Worm (Caenorhabditis elegans): ENCODE data around the gene Y38F1A.1.

Gene Y38F1A.1

ce11 chrII:12939801-12940200, 14.8 kb downstream of the Y38F1A.1 start, which contains the start of gene arrd-10:
Gene arrd-10 (plus strand): TSS chrII:12940101.
- no peak for TF ChIP-seq ref-1 (GFP tag; conservative IDR thresholded peaks at IDR 0.05)
- no peak for TF ChIP-seq flt-1 (GFP tag; IDR thresholded peaks at IDR 0.05)

DNA sequence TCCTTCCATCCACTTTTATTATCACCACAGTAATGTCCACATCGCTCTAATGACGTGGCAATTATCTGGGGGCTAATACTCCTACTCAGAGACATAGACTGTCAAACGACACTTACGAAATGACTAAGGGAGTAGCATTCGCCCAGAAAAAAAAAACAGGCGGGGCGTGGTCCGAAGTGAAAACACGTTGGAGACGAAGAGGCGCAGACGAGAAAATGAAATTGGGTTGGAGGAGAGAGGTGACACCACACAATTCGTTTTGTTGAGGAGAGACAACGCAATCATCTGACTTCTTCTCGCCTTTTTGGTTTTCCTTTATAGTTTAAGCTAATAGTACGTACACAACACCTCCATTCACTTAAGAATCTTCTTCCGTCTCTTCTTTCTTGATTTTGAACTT, 15.4 kb downstream of the Y38F1A.1 start:
- TF ChIP-seq flt-1 (GFP tag; IDR thresholded peaks at IDR 0.05) (no peak), klf-2 (GFP tag; conservative IDR thresholded peaks at IDR 0.05) (no peak), cog-1 (tag; optimal IDR thresholded peaks at IDR 0.05) (no peak), ztf-29 (GFP tag; IDR thresholded peaks at IDR 0.05) (no peak), ref-1 (GFP tag; conservative IDR thresholded peaks at IDR 0.05) (no peak), tab-1 (GFP tag; IDR thresholded peaks at IDR 0.05) (no peak), ztf-23 (GFP tag; IDR thresholded peaks at IDR 0.05) (no peak), med-1 (GFP tag; optimal IDR thresholded peaks at IDR 0.05; ENCODE audit: insufficient read depth) (no peak), T22C8.4 (GFP tag; IDR thresholded peaks at IDR 0.05) (no peak)

- TF ChIP-seq ref-1 (GFP tag; conservative IDR thresholded peaks at IDR 0.05) = no peak
- TF ChIP-seq med-1 (GFP tag; optimal IDR thresholded peaks at IDR 0.05; ENCODE audit: insufficient read depth) = no peak
- TF ChIP-seq klf-2 (GFP tag; conservative IDR thresholded peaks at IDR 0.05) = no peak
- no peak for TF ChIP-seq ztf-23 (GFP tag; IDR thresholded peaks at IDR 0.05)
- TF ChIP-seq T22C8.4 (GFP tag; IDR thresholded peaks at IDR 0.05) = no peak
- TF ChIP-seq flt-1 (GFP tag; IDR thresholded peaks at IDR 0.05) = no peak
Measured at ce11 chrII:12935259-12935658, 19.3 kb downstream of the Y38F1A.1 start, which contains the start of gene lips-9. Gene lips-9 (minus strand): TSS chrII:12935359.

DNA sequence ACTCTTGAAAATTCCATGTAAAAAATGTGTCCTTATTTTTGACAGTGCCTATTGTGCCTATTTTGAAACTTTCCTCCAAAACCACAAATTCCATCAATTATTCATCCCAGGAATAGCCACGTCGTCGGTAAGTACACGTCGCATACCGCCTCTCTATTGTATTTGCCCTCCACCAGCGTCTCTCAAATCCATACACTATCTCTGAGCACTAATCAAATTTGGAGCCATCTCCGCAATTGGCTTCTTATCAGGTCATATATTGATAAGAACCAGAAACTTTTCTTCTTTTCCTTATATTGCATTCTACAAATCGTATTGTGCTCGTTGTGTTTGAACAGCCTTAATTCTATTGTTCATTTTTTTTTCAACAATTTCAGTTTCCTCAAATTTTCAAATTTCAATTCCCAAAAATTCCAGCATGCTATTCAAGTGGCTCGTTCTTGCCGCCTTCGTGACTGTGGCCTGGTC, 23.1 kb downstream of the Y38F1A.1 start, which contains the start of gene dct-18:
Gene dct-18 (plus strand): TSS at position 418 of the 468 bp plus-strand sequence.
- no peak for TF ChIP-seq ref-1 (GFP tag; conservative IDR thresholded peaks at IDR 0.05)

ce11 chrII:12930138-12930537, 24.4 kb downstream of the Y38F1A.1 start:
- TF ChIP-seq klf-2 (GFP tag; conservative IDR thresholded peaks at IDR 0.05) (no peak), cog-1 (tag; optimal IDR thresholded peaks at IDR 0.05) (no peak), tab-1 (GFP tag; IDR thresholded peaks at IDR 0.05) (no peak)

ce11 chrII:12928241-12928640, 26.3 kb downstream of the Y38F1A.1 start, which contains the start of gene F58G1.3:
Gene F58G1.3 (minus strand): TSS chrII:12928341.
- TF ChIP-seq T22C8.4 (GFP tag; IDR thresholded peaks at IDR 0.05) (no peak), ztf-29 (GFP tag; IDR thresholded peaks at IDR 0.05) (no peak), ztf-23 (GFP tag; IDR thresholded peaks at IDR 0.05) (no peak), cog-1 (tag; optimal IDR thresholded peaks at IDR 0.05) (no peak)

ce11 chrII:12925551-12925950, 29.0 kb downstream of the Y38F1A.1 start, which contains the start of gene F58G1.8:
Gene F58G1.8 (minus strand): TSS chrII:12925651.
- no peak for TF ChIP-seq ztf-29 (GFP tag; IDR thresholded peaks at IDR 0.05)
- TF ChIP-seq cog-1 (tag; optimal IDR thresholded peaks at IDR 0.05) = no peak
- TF ChIP-seq tab-1 (GFP tag; IDR thresholded peaks at IDR 0.05) = no peak
- no peak for TF ChIP-seq klf-2 (GFP tag; conservative IDR thresholded peaks at IDR 0.05)
- no peak for TF ChIP-seq flt-1 (GFP tag; IDR thresholded peaks at IDR 0.05)
- no peak for TF ChIP-seq med-1 (GFP tag; optimal IDR thresholded peaks at IDR 0.05; ENCODE audit: insufficient read depth)
- no peak for TF ChIP-seq T22C8.4 (GFP tag; IDR thresholded peaks at IDR 0.05)
- TF ChIP-seq ztf-23 (GFP tag; IDR thresholded peaks at IDR 0.05) = no peak
- no peak for TF ChIP-seq ref-1 (GFP tag; conservative IDR thresholded peaks at IDR 0.05)

DNA sequence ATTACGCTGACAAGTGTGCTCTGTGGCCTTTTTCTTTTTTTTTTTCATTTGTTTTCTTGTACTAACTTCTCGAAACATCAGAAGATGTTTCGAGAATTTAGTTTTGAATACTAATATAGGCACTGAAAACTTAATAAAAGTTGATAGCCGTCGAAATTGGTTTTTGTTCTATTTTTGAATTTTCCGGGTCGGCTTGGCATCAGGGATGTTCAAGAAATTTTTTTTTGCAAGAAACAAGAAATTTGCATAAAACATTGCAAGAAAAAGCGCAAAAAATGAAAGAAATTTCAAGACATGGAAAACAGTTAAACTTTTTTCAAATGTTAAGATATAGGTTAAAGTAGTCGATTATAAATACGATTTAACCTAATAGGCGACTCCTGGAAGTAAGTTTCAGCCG, 31.3 kb downstream of the Y38F1A.1 start:
- TF ChIP-seq ztf-23 (GFP tag; IDR thresholded peaks at IDR 0.05) (no peak), cog-1 (tag; optimal IDR thresholded peaks at IDR 0.05) (no peak), flt-1 (GFP tag; IDR thresholded peaks at IDR 0.05) (no peak), ref-1 (GFP tag; conservative IDR thresholded peaks at IDR 0.05) (no peak), med-1 (GFP tag; optimal IDR thresholded peaks at IDR 0.05; ENCODE audit: insufficient read depth) (no peak), klf-2 (GFP tag; conservative IDR thresholded peaks at IDR 0.05) (no peak), T22C8.4 (GFP tag; IDR thresholded peaks at IDR 0.05) (no peak), ztf-29 (GFP tag; IDR thresholded peaks at IDR 0.05) (no peak), tab-1 (GFP tag; IDR thresholded peaks at IDR 0.05) (no peak)

DNA sequence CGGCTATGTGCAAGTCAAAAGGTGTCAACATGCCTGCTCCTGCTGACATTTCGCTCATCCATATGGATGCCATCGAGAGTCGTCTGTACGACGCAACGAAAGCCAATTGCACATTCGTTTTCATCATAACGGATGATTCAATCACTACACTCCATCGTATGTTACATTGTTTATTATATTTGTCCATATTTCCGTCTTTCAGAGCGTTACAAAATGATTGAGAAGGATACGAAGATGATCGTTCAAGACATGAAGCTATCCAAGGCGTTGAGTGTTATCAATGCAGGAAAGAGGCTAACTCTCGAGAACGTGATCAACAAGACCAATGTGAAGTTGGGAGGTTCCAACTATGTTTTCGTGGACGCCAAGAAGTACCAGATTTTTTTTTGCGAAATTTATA, 33.1 kb downstream of the Y38F1A.1 start:
- TF ChIP-seq ztf-29 (GFP tag; IDR thresholded peaks at IDR 0.05) (no peak), cog-1 (tag; optimal IDR thresholded peaks at IDR 0.05) (no peak), klf-2 (GFP tag; conservative IDR thresholded peaks at IDR 0.05) (no peak), T22C8.4 (GFP tag; IDR thresholded peaks at IDR 0.05) (no peak), ref-1 (GFP tag; conservative IDR thresholded peaks at IDR 0.05) (no peak), ztf-23 (GFP tag; IDR thresholded peaks at IDR 0.05) (no peak), tab-1 (GFP tag; IDR thresholded peaks at IDR 0.05) (no peak), med-1 (GFP tag; optimal IDR thresholded peaks at IDR 0.05; ENCODE audit: insufficient read depth) (no peak), flt-1 (GFP tag; IDR thresholded peaks at IDR 0.05) (no peak)

DNA sequence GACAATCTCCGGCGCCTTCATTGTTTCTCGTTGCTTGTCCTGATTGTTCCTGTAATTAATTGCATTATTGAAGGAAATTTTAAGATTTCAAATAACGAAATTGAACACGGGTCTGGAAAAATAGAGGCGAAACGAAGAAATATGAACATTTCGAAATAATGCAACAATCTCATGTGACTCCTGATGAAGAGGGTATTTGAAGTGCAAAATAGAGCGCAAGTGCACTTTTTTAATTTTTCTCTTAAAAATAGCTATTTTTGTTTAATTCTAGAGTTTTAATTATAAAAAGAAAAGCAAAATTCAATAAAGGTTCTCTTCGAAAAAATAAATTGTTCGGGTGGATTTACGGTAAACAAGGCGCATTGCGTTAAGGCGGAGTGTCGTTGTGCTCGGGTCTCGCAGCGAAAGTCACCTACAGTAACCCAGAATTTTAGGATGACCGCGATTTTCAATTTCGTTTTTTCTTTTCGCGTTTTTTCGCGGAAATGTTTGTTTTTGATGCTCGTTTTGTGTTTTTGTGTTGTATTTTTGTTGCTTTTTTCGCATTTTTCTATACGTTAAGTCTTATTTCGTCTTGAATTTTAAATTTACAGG, 35.5 kb downstream of the Y38F1A.1 start, which contains the start of the genes F58G1.2 and wago-4:
Gene F58G1.2 (minus strand): TSS at position 51 of the 594 bp plus-strand sequence.
Gene wago-4 (plus strand): TSS at position 592 of the 594 bp plus-strand sequence.
- TF ChIP-seq klf-2 (GFP tag; conservative IDR thresholded peaks at IDR 0.05) (no peak), med-1 (GFP tag; optimal IDR thresholded peaks at IDR 0.05; ENCODE audit: insufficient read depth) (no peak), ref-1 (GFP tag; conservative IDR thresholded peaks at IDR 0.05) (no peak), T22C8.4 (GFP tag; IDR thresholded peaks at IDR 0.05) (no peak), flt-1 (GFP tag; IDR thresholded peaks at IDR 0.05) (no peak), ztf-23 (GFP tag; IDR thresholded peaks at IDR 0.05) (no peak), cog-1 (tag; optimal IDR thresholded peaks at IDR 0.05) (no peak), ztf-29 (GFP tag; IDR thresholded peaks at IDR 0.05) (no peak), tab-1 (GFP tag; IDR thresholded peaks at IDR 0.05) (no peak)

Data from whole organism, midembryonic.